Worm (Caenorhabditis elegans): Measurements from ENCODE around the gene chts-1.

- no peak for TF ChIP-seq ref-1 (GFP tag; conservative IDR thresholded peaks at IDR 0.05)
- no peak for TF ChIP-seq tab-1 (GFP tag; IDR thresholded peaks at IDR 0.05)
- no peak for TF ChIP-seq flt-1 (GFP tag; IDR thresholded peaks at IDR 0.05)
- TF ChIP-seq ztf-29 (GFP tag; IDR thresholded peaks at IDR 0.05), result no peak
Observed at ce11 chrX:7485748-7486147, 33.7 kb downstream of the chts-1 start, which contains the start of gene gly-12.

All from whole organism, midembryonic.